Worm (Caenorhabditis elegans): ENCODE data around the gene srw-127.
A peak's percentile ranks its signal among the peaks of the same experiment; 100 is the strongest.
"Not testable (repeated sequence)": the region's sequence is repeated elsewhere in the genome, so short reads cannot be mapped to it uniquely, and the experiment has no call there.

The srw-127 gene

ce11 chrV:7053100-7053499 is 40.4 kb downstream of the srw-127 start, which contains the start of gene txt-17:
TSS of gene txt-17 (minus strand) at chrV:7053200.
- TF ChIP-seq fos-1 (tag; optimal IDR thresholded peaks at IDR 0.05): no peak

DNA sequence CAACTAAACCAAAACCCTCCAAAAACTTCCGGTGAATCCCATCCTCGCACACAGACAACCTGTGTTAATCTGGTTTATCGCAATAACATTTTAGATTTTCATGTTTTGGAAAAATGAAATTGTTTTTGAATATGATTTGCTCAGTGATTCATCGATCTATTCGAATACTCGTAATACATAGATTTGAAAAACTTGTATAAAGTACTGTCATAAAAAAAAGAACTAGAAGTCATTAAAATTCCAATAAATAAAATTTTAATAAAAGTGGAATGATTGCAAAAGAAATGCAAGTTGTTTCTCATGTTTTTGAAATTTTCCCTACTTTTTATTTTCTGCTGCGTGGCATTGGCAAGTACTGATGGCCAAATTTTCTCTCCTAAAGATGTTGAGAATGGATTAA is 41.9 kb downstream of the srw-127 start, which contains the start of gene spig-8:
spig-8 (plus strand) TSS at position 301 of the 400 bp plus-strand sequence.
- no peak for TF ChIP-seq aly-2 (tag; optimal IDR thresholded peaks at IDR 0.05)

- TF ChIP-seq nhr-25, fos-1, lin-39 (tag; optimal IDR thresholded peaks at IDR 0.05): not testable (repeated sequence)
Measured at ce11 chrV:7057795-7058194, 45.1 kb downstream of the srw-127 start, which contains the start of gene Y57E12AL.2. TSS of gene Y57E12AL.2 (plus strand) at chrV:7058095.

DNA sequence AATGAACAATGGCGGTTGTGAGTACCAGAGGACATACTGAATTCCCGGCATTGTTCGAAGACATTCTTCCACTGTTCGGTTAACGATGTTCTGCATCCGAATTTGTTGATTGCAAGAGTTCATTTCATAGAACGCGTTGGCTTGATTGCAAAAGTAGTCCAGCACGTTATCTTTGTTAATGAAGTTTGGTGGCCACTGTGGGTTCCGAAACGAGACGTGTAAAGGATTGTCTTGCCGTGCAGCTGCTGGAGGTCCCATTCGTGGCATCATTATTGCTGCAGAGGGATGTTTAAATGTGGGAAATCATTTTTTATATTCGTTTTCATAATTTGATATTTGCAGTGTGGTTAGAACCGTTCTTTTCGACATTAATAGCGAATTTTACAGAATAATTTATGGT is 46.6 kb downstream of the srw-127 start, which contains the start of gene mdt-6:
mdt-6 (minus strand) TSS at position 275 of the 400 bp plus-strand sequence.
- TF ChIP-seq ztf-11 (tag; optimal IDR thresholded peaks at IDR 0.05) (no peak), ceh-28 (tag; optimal IDR thresholded peaks at IDR 0.05) (no peak), ama-1 (optimal IDR thresholded peaks at IDR 0.05) (peak; percentile 51)

DNA sequence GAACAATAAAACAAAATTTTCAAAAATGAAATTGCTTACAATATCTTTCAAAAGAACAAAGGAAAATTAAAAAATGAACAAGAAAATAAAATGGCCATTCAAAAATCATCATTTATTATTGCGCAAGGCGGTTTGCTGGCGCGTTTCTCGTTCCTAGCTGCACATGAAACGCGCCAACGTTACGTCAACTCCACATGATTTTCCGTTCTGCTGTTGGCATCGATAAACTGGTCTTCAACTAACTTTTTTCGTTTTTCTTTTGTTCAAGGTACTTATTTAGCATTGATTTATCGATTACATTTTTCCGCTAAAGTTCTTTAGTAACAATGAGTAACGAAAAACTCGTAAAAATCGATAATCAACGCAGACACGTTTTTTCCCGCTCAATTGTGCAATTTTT is 47.7 kb downstream of the srw-127 start, which contains the start of the genes Y57E12AL.6 and Y57E12AL.1:
Y57E12AL.6 (minus strand) TSS at position 75 of the 400 bp plus-strand sequence.
Y57E12AL.1 (plus strand) TSS at position 135 of the 400 bp plus-strand sequence.
- no peak for TF ChIP-seq eor-1 (tag; optimal IDR thresholded peaks at IDR 0.05)
- TF ChIP-seq nhr-23 (tag; optimal IDR thresholded peaks at IDR 0.05): peak; percentile 92
- TF ChIP-seq mml-1 (tag; optimal IDR thresholded peaks at IDR 0.05): no peak
- peak; percentile 48 for TF ChIP-seq elt-2 (tag; optimal IDR thresholded peaks at IDR 0.05)
- TF ChIP-seq nhr-67 (tag; optimal IDR thresholded peaks at IDR 0.05): no peak
- peak; percentile 95 for TF ChIP-seq skn-1 (tag; optimal IDR thresholded peaks at IDR 0.05)
- no peak for TF ChIP-seq nhr-237 (tag; optimal IDR thresholded peaks at IDR 0.05)
- TF ChIP-seq nhr-28 (tag; optimal IDR thresholded peaks at IDR 0.05): no peak
- no peak for TF ChIP-seq zag-1 (tag; optimal IDR thresholded peaks at IDR 0.05)
- TF ChIP-seq nhr-76 (tag; optimal IDR thresholded peaks at IDR 0.05): no peak
- TF ChIP-seq jun-1 (tag; optimal IDR thresholded peaks at IDR 0.05): peak; percentile 69
- peak; percentile 57 for TF ChIP-seq hmg-11 (tag; optimal IDR thresholded peaks at IDR 0.05)
- no peak for TF ChIP-seq fos-1 (tag; optimal IDR thresholded peaks at IDR 0.05)
- no peak for TF ChIP-seq nhr-11 (tag; optimal IDR thresholded peaks at IDR 0.05)
- TF ChIP-seq lsy-12 (tag; optimal IDR thresholded peaks at IDR 0.05): peak; percentile 52
- TF ChIP-seq ceh-82 (tag; optimal IDR thresholded peaks at IDR 0.05): no peak
- TF ChIP-seq ceh-28 (tag; optimal IDR thresholded peaks at IDR 0.05): peak; percentile 86
- TF ChIP-seq nhr-12 (tag; optimal IDR thresholded peaks at IDR 0.05): no peak
- TF ChIP-seq fkh-2 (tag; optimal IDR thresholded peaks at IDR 0.05): no peak
- TF ChIP-seq egl-5 (tag; optimal IDR thresholded peaks at IDR 0.05): peak; percentile 78
- TF ChIP-seq nhr-43 (tag; optimal IDR thresholded peaks at IDR 0.05; ENCODE audit: poor library complexity, severe bottlenecking): peak; percentile 88
- no peak for TF ChIP-seq egl-27 (tag; optimal IDR thresholded peaks at IDR 0.05)
- no peak for TF ChIP-seq ZK546.5 (tag; optimal IDR thresholded peaks at IDR 0.05)
- TF ChIP-seq elt-1 (tag; optimal IDR thresholded peaks at IDR 0.05): no peak
- TF ChIP-seq ceh-16 (tag; optimal IDR thresholded peaks at IDR 0.05): no peak
- TF ChIP-seq aly-2 (tag; optimal IDR thresholded peaks at IDR 0.05): no peak
- no peak for TF ChIP-seq elt-3 (tag; optimal IDR thresholded peaks at IDR 0.05)
- peak; percentile 93 for TF ChIP-seq snpc-4 (tag; optimal IDR thresholded peaks at IDR 0.05)
- TF ChIP-seq unc-62 (GFP tag; optimal IDR thresholded peaks at IDR 0.05): no peak
- TF ChIP-seq lin-15B (tag; optimal IDR thresholded peaks at IDR 0.05): peak; percentile 70
- TF ChIP-seq pqm-1 (tag; optimal IDR thresholded peaks at IDR 0.05): peak; percentile 33
- peak; percentile 90 for TF ChIP-seq nhr-25 (tag; optimal IDR thresholded peaks at IDR 0.05)
- TF ChIP-seq nfya-1 (tag; optimal IDR thresholded peaks at IDR 0.05; ENCODE audit: insufficient read depth): peak; percentile 78
- TF ChIP-seq fkh-10 (GFP tag; optimal IDR thresholded peaks at IDR 0.05): no peak
- peak; percentile 50 for TF ChIP-seq tbx-2 (tag; optimal IDR thresholded peaks at IDR 0.05)
- peak; percentile 35 for TF ChIP-seq R02D3.7 (tag; optimal IDR thresholded peaks at IDR 0.05)
- TF ChIP-seq lin-39 (tag; optimal IDR thresholded peaks at IDR 0.05): peak; percentile 58
- TF ChIP-seq mdl-1 (tag; optimal IDR thresholded peaks at IDR 0.05): no peak
- peak; percentile 31 for TF ChIP-seq ama-1 (optimal IDR thresholded peaks at IDR 0.05)
- peak; percentile 11 for TF ChIP-seq nhr-77 (tag; optimal IDR thresholded peaks at IDR 0.05)
- TF ChIP-seq ztf-4 (tag; optimal IDR thresholded peaks at IDR 0.05): peak; percentile 26
- no peak for TF ChIP-seq ceh-9 (tag; optimal IDR thresholded peaks at IDR 0.05)
- no peak for TF ChIP-seq ztf-11 (tag; optimal IDR thresholded peaks at IDR 0.05)
- no peak for TF ChIP-seq unc-39 (tag; optimal IDR thresholded peaks at IDR 0.05)
- no peak for TF ChIP-seq sea-2 (GFP tag; optimal IDR thresholded peaks at IDR 0.05)
